Fruit fly (Drosophila melanogaster) ovary, adult (tissue): ENCODE data around the gene HUWE1.

Source experiments
- CG17801 ChIP-seq: fragments of 200-800 bp; optimal IDR thresholded peaks from 2 replicates; lab custom pipeline; 2019; ENCODE audit warnings: missing biosample characterization, mild to moderate bottlenecking, missing genetic modification characterization, moderate library complexity; ENCODE audit not compliant: partially characterized antibody

Gene HUWE1

dm6 chrX:15760447-15761297 is 48.2 kb downstream of the HUWE1 start, which contains the start of the genes Graf and mRpL3:
TSS of gene Graf (minus strand) at chrX:15760733.
TSS of gene mRpL3 (plus strand) at chrX:15761248.
- no peak for TF ChIP-seq CG17801 (GFP tag; lab: Kevin White, UChicago)

- no peak for TF ChIP-seq CG17801 (GFP tag; lab: Kevin White, UChicago)
Observed at dm6 chrX:15761298-15761640, 48.8 kb downstream of the HUWE1 start.

DNA sequence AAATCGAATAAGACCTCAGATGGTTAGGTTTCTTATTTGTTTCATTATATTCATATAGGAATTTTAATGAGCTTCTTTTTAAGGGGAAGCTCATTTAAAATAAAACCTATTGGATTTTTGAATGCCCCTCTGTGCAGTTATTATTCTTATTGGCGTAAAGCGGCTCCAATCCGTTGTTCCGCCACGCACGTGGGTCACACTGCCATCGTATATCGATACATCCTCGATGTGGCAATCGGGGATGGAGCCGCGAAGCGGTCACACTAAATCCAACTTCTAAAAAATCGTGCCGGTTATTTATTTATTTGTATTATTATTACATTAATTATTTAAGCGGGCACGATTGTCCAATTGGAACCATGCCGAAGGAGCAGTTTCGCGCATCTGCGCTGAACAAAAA is 50.3 kb downstream of the HUWE1 start, which contains the start of gene Polr3A:
Gene Polr3A (plus strand): TSS at position 234 of the 400 bp plus-strand sequence.
- TF ChIP-seq CG17801 (GFP tag; lab: Kevin White, UChicago), result no peak

- TF ChIP-seq CG17801 (GFP tag; lab: Kevin White, UChicago), result no peak
Observed at dm6 chrX:15766395-15766866, 54.0 kb downstream of the HUWE1 start, which contains the start of gene CG8952. TSS of gene CG8952 (minus strand) at chrX:15766445.

dm6 chrX:15769457-15769856 is 57.0 kb downstream of the HUWE1 start, which contains the start of gene CG33172:
TSS of gene CG33172 (plus strand) at chrX:15769664.
- TF ChIP-seq CG17801 (GFP tag; lab: Kevin White, UChicago), result no peak

DNA sequence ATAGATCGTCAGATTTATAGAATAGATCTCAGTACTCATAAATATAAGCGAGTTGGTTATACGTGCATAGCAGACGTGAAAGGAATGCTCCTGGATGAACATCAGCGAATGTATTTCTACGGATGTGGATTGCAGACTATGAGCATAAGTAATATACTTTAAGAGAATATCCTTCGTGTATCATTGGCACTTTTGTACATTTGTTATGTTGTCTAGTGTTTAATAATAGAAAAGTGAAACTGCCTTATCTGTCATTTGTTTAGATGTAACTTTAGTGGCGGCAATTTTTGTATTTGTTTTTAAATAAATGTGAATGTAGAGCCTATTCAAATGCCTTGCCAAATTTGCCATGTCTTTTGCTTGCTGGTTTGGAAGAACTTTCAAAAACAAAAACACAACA is 60.2 kb downstream of the HUWE1 start, which contains the start of gene CG43672:
Gene CG43672 (plus strand): TSS at position 301 of the 400 bp plus-strand sequence.
- TF ChIP-seq CG17801 (GFP tag; lab: Kevin White, UChicago), result no peak

- TF ChIP-seq CG17801 (GFP tag; lab: Kevin White, UChicago), result no peak
Observed at dm6 chrX:15778846-15779245, 66.4 kb downstream of the HUWE1 start, which contains the start of gene CG43673. TSS of gene CG43673 (plus strand) at chrX:15779146.
